Fruit fly (Drosophila melanogaster) whole organism, prepupa: ENCODE results near the gene CG46523.

Source experiments
- Blimp-1 ChIP-seq: fragments of 200-800 bp; sonication (Bioruptor generic); optimal IDR thresholded peaks from 3 replicates; lab custom pipeline; 2017; ENCODE audit warnings: missing biosample characterization, missing genetic modification characterization, mild to moderate bottlenecking, moderate library complexity, missing genetic modification reagents
- CG6163 ChIP-seq: fragments of 200-800 bp; sonication (Bioruptor generic); IDR thresholded peaks from 3 replicates; pipeline ENCODE4 v1.3.6; 2022; ENCODE audit warnings: missing biosample characterization, missing genetic modification characterization
- CG7368 ChIP-seq: fragments of 200-800 bp; sonication (Bioruptor generic); optimal IDR thresholded peaks from 3 replicates; lab custom pipeline; 2016; ENCODE audit warnings: missing biosample characterization, missing genetic modification characterization
- CG8632 ChIP-seq: fragments of 200-800 bp; sonication (Bioruptor generic); optimal IDR thresholded peaks from 3 replicates; lab custom pipeline; 2016; ENCODE audit warnings: missing biosample characterization, missing genetic modification characterization
- Eip75B ChIP-seq: fragments of 200-800 bp; sonication (Bioruptor generic); optimal IDR thresholded peaks from 3 replicates; lab custom pipeline; 2016; ENCODE audit warnings: missing biosample characterization, missing genetic modification characterization
- Ets96B ChIP-seq: fragments of 200-800 bp; optimal IDR thresholded peaks from 2 replicates; lab custom pipeline; 2019; ENCODE audit warnings: missing biosample characterization, mild to moderate bottlenecking, missing genetic modification characterization, moderate library complexity
- Hr38 ChIP-seq: sonication (Bioruptor generic); optimal IDR thresholded peaks from 2 replicates; lab custom pipeline; 2016; ENCODE audit warnings: missing biosample characterization, missing genetic modification characterization
- Hr39 ChIP-seq: fragments of 200-800 bp; sonication (Bioruptor generic); optimal IDR thresholded peaks from 2 replicates; lab custom pipeline; 2016; ENCODE audit warnings: missing biosample characterization, missing genetic modification characterization
- Hr4 ChIP-seq: fragments of 200-800 bp; sonication (Bioruptor generic); optimal IDR thresholded peaks from 3 replicates; lab custom pipeline; 2016; ENCODE audit warnings: missing biosample characterization, missing genetic modification characterization
- OdsH ChIP-seq: fragments of 200-800 bp; sonication (Bioruptor generic); optimal IDR thresholded peaks from 3 replicates; lab custom pipeline; 2016; ENCODE audit warnings: missing biosample characterization, missing genetic modification characterization
- Smox ChIP-seq: fragments of 200-800 bp; sonication (Bioruptor generic); optimal IDR thresholded peaks from 3 replicates; lab custom pipeline; 2016; ENCODE audit warnings: missing biosample characterization, missing genetic modification characterization
- fkh ChIP-seq: fragments of 200-800 bp; sonication (Bioruptor generic); optimal IDR thresholded peaks from 3 replicates; lab custom pipeline; 2017; ENCODE audit warnings: missing biosample characterization, mild to moderate bottlenecking, missing genetic modification characterization, moderate library complexity
- net ChIP-seq: fragments of 200-800 bp; sonication (Bioruptor generic); optimal IDR thresholded peaks from 3 replicates; lab custom pipeline; 2016; ENCODE audit warnings: missing biosample characterization, missing genetic modification characterization
- svp ChIP-seq: fragments of 200-800 bp; sonication (Bioruptor generic); peaks from one replicate; lab custom pipeline; 2016; ENCODE audit warnings: missing biosample characterization, missing genetic modification characterization

DNA sequence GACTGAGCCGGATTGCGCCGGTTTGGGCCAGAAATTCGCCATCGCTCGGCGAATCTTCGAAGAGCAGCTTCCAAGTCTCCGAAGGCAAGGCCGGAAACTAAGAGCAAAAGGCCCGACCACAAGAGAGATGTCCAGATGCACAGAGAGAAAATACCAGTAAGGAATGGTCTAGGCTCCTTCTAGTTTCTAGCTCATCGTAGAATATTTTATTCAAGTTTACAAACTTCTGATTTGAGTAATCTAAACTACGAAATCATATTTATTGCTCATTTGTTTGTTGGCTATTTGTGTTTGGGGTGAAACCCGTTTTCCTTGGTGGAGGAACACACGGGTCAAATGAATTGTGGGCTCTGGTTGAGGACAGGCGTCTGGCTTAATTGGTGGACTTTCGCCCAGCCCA lies 1.4 kb downstream of the CG46523 start:
- TF ChIP-seq Hr39 (GFP tag; lab: Kevin White, UChicago) (peak; percentile 3), net (peak; percentile 11), fkh (GFP tag; lab: Kevin White, UChicago) (no peak), Hr4 (GFP tag; lab: Kevin White, UChicago) (peak; percentile 25), svp (GFP tag; lab: Kevin White, UChicago) (no peak), Hr38 (GFP tag; lab: Kevin White, UChicago) (no peak), CG7368 (GFP tag; lab: Kevin White, UChicago) (no peak), Eip75B (GFP tag; lab: Kevin White, UChicago) (no peak), Blimp-1 (no peak), CG8632 (GFP tag; lab: Kevin White, UChicago) (peak; percentile 8), OdsH (GFP tag; lab: Kevin White, UChicago) (no peak), Smox (GFP tag; lab: Kevin White, UChicago) (no peak), CG6163 (GFP tag; lab: Robert Waterston, UW) (peak; percentile 72; the same call in 2 of the 3 replicates), Ets96B (tag; lab: Kevin White, UChicago) (no peak)
